Fruit fly (Drosophila melanogaster): ENCODE data around the gene CG10098.

CG10098 gene

dm6 chr3R:7130827-7131226 is 6.5 kb downstream of the CG10098 start (continued):
- TF ChIP-seq caup (GFP tag; optimal IDR thresholded peaks at IDR 0.05; ENCODE audit: severe bottlenecking) (no peak), CG4820 (GFP tag; optimal IDR thresholded peaks at IDR 0.05) (no peak), CG18011 (GFP tag; optimal IDR thresholded peaks at IDR 0.05) (no peak), Spps (tag; optimal IDR thresholded peaks at IDR 0.05) (no peak), ato (GFP tag; IDR thresholded peaks at IDR 0.05; ENCODE audit: partially characterized antibody) (peak; percentile 93), Hey (tag; optimal IDR thresholded peaks at IDR 0.05) (no peak), ERR (GFP tag; optimal IDR thresholded peaks at IDR 0.05) (no peak), CG4328 (GFP tag; optimal IDR thresholded peaks at IDR 0.05) (no peak), CG10366 (GFP tag; IDR thresholded peaks at IDR 0.05) (no peak), Camta (GFP tag; optimal IDR thresholded peaks at IDR 0.05) (no peak), dpn (GFP tag; optimal IDR thresholded peaks at IDR 0.05) (no peak), Mes4 (GFP tag; optimal IDR thresholded peaks at IDR 0.05) (no peak), CG9817 (tag; optimal IDR thresholded peaks at IDR 0.05) (no peak), HHEX (GFP tag; optimal IDR thresholded peaks at IDR 0.05) (no peak), schlank (tag; optimal IDR thresholded peaks at IDR 0.05) (no peak), croc (GFP tag; conservative IDR thresholded peaks at IDR 0.05) (no peak), HLH4C (GFP tag; IDR thresholded peaks at IDR 0.05; ENCODE audit: partially characterized antibody) (peak; percentile 94), Dp (GFP tag; optimal IDR thresholded peaks at IDR 0.05) (peak; percentile 81), disco-r (GFP tag; optimal IDR thresholded peaks at IDR 0.05) (no peak), CG1024 (GFP tag; IDR thresholded peaks at IDR 0.05) (no peak), Blimp-1 (GFP tag; optimal IDR thresholded peaks at IDR 0.05) (no peak), shn (GFP tag; optimal IDR thresholded peaks at IDR 0.05) (no peak), B-H2 (GFP tag; optimal IDR thresholded peaks at IDR 0.05) (no peak), CG32772 (GFP tag; IDR thresholded peaks at IDR 0.05) (no peak), CG12769 (tag; optimal IDR thresholded peaks at IDR 0.05) (no peak), Sry-δ (GFP tag; optimal IDR thresholded peaks at IDR 0.05) (peak; percentile 42), CG14965 (GFP tag; optimal IDR thresholded peaks at IDR 0.05; ENCODE audit: borderline replicate concordance) (no peak), ttk (GFP tag; IDR thresholded peaks at IDR 0.05) (no peak), Dbx (GFP tag; IDR thresholded peaks at IDR 0.05) (0 out of 3 replicates have a peak, but pooled peaks have one; percentile 32), CG14441 (GFP tag; IDR thresholded peaks at IDR 0.05) (no peak), CG9876 (GFP tag; optimal IDR thresholded peaks at IDR 0.05) (no peak), Dfd (GFP tag; optimal IDR thresholded peaks at IDR 0.05) (no peak), CG10543 (GFP tag; optimal IDR thresholded peaks at IDR 0.05) (no peak), ab (GFP tag; optimal IDR thresholded peaks at IDR 0.05) (no peak), Pdp1 (GFP tag; optimal IDR thresholded peaks at IDR 0.05) (peak in 1 of 2 experiments; percentile 40), CG43689 (GFP tag; IDR thresholded peaks at IDR 0.05) (no peak), CG9932 (GFP tag; IDR thresholded peaks at IDR 0.05) (no peak), gro (GFP tag; optimal IDR thresholded peaks at IDR 0.05) (no peak), CkIIα-i1 (GFP tag; IDR thresholded peaks at IDR 0.05) (no peak), fru (optimal IDR thresholded peaks at IDR 0.05) (no peak), CG8388 (GFP tag; optimal IDR thresholded peaks at IDR 0.05) (no peak), CG7963 (GFP tag; IDR thresholded peaks at IDR 0.05; ENCODE audit: partially characterized antibody) (peak; percentile 97), CG15696 (tag; optimal IDR thresholded peaks at IDR 0.05) (no peak), sd (tag; optimal IDR thresholded peaks at IDR 0.05) (no peak), pita (GFP tag; optimal IDR thresholded peaks at IDR 0.05) (no peak), dmrt11E (tag; optimal IDR thresholded peaks at IDR 0.05) (no peak), CG8290 (GFP tag; optimal IDR thresholded peaks at IDR 0.05) (no peak), CG8290 (tag; optimal IDR thresholded peaks at IDR 0.05) (no peak), CG6683 (GFP tag; optimal IDR thresholded peaks at IDR 0.05) (no peak), cwo (GFP tag; optimal IDR thresholded peaks at IDR 0.05) (no peak), nerfin-1 (tag; optimal IDR thresholded peaks at IDR 0.05) (no peak), her (GFP tag; optimal IDR thresholded peaks at IDR 0.05) (no peak)
